Fruit fly (Drosophila melanogaster) whole organism, embryonic: ENCODE measurements around the gene cdi.

Source experiments
- C15 ChIP-seq: fragments of 200-800 bp; sonication (Bioruptor generic); IDR thresholded peaks from 3 replicates; pipeline ENCODE4 v1.3.6; 2022; ENCODE audit warnings: missing biosample characterization, missing genetic modification characterization
- CG10147 ChIP-seq: fragments of 200-800 bp; sonication (Bioruptor generic); optimal IDR thresholded peaks from 2 replicates; lab custom pipeline; 2019; ENCODE audit warnings: missing biosample characterization, mild to moderate bottlenecking, missing genetic modification characterization, moderate library complexity
- CG10462 ChIP-seq: fragments of 200-800 bp; sonication (Bioruptor generic); optimal IDR thresholded peaks from 2 replicates; lab custom pipeline; 2016; ENCODE audit warnings: missing biosample characterization, missing genetic modification characterization
- CG11093 ChIP-seq: fragments of 200-800 bp; sonication (Bioruptor generic); IDR thresholded peaks from 3 replicates; pipeline ENCODE4 v1.3.6; 2022; ENCODE audit warnings: missing biosample characterization, missing genetic modification characterization
- CG11696 ChIP-seq: fragments of 200-800 bp; sonication (Bioruptor generic); IDR thresholded peaks from 2 replicates; pipeline ENCODE4 v1.3.6; 2022; ENCODE audit warnings: missing biosample characterization, missing genetic modification characterization
- CG12391 ChIP-seq: fragments of 200-800 bp; sonication (Bioruptor generic); optimal IDR thresholded peaks from 3 replicates; lab custom pipeline; 2018; ENCODE audit warnings: missing biosample characterization, mild to moderate bottlenecking, missing genetic modification characterization, moderate library complexity
- CG12942 ChIP-seq: fragments of 200-800 bp; sonication (Bioruptor generic); optimal IDR thresholded peaks from 3 replicates; lab custom pipeline; 2016; ENCODE audit warnings: missing biosample characterization, missing genetic modification characterization
- CG14860 ChIP-seq: fragments of 200-800 bp; sonication (Bioruptor generic); IDR thresholded peaks from 3 replicates; pipeline ENCODE4 v1.3.6; 2022; ENCODE audit warnings: missing biosample characterization, missing genetic modification characterization; ENCODE audit not compliant: partially characterized antibody
- CG17328 ChIP-seq: fragments of 200-800 bp; sonication (Bioruptor generic); IDR thresholded peaks from 2 replicates; pipeline ENCODE4 v1.3.6; 2022; ENCODE audit warnings: missing biosample characterization, missing genetic modification characterization
- CG18619 ChIP-seq: fragments of 200-800 bp; sonication (Bioruptor generic); optimal IDR thresholded peaks from 3 replicates; lab custom pipeline; 2017; ENCODE audit warnings: missing biosample characterization, mild to moderate bottlenecking, missing genetic modification characterization
- CG18764 ChIP-seq: fragments of 200-800 bp; sonication (Bioruptor generic); optimal IDR thresholded peaks from 3 replicates; lab custom pipeline; 2016; ENCODE audit warnings: missing biosample characterization, missing genetic modification characterization
- CG2116 ChIP-seq: fragments of 200-800 bp; sonication (Bioruptor generic); optimal IDR thresholded peaks from 3 replicates; lab custom pipeline; 2018; ENCODE audit warnings: missing biosample characterization, mild to moderate bottlenecking, missing genetic modification characterization
- CG30403 ChIP-seq: fragments of 200-800 bp; sonication (Bioruptor generic); optimal IDR thresholded peaks from 3 replicates; lab custom pipeline; 2016; ENCODE audit warnings: missing biosample characterization, missing genetic modification characterization
- CG33213 ChIP-seq: fragments of 200-800 bp; sonication (Bioruptor generic); optimal IDR thresholded peaks from 3 replicates; lab custom pipeline; 2016; ENCODE audit warnings: missing biosample characterization, missing genetic modification characterization
- CG6254 ChIP-seq: fragments of 200-800 bp; sonication (Bioruptor generic); optimal IDR thresholded peaks from 3 replicates; lab custom pipeline; 2017; ENCODE audit warnings: mild to moderate bottlenecking, missing biosample characterization, missing genetic modification reagents, missing genetic modification characterization
- CG6791 ChIP-seq: fragments of 200-800 bp; sonication (Bioruptor generic); IDR thresholded peaks from 3 replicates; pipeline ENCODE4 v1.3.6; 2022; ENCODE audit warnings: missing biosample characterization, missing genetic modification characterization; ENCODE audit not compliant: partially characterized antibody
- CG7928 ChIP-seq: fragments of 200-800 bp; sonication (Bioruptor generic); optimal IDR thresholded peaks from 2 replicates; lab custom pipeline; 2017; ENCODE audit warnings: missing biosample characterization, mild to moderate bottlenecking, missing genetic modification characterization
- CkIIα-i1 ChIP-seq: fragments of 200-800 bp; sonication (Bioruptor generic); IDR thresholded peaks from 2 replicates; pipeline ENCODE4 v1.3.6; 2022; ENCODE audit warnings: missing biosample characterization, missing genetic modification characterization
- Dip2 ChIP-seq: fragments of 200-800 bp; sonication (Bioruptor generic); IDR thresholded peaks from 2 replicates; pipeline ENCODE4 v1.3.6; 2022; ENCODE audit warnings: missing biosample characterization, missing genetic modification characterization
- Elba2 ChIP-seq: fragments of 200-800 bp; sonication (Bioruptor generic); optimal IDR thresholded peaks from 3 replicates; lab custom pipeline; 2016; ENCODE audit warnings: missing biosample characterization, missing genetic modification characterization
- Ets65A ChIP-seq: fragments of 200-800 bp; sonication (Bioruptor generic); peaks from one replicate; lab custom pipeline; 2016; ENCODE audit warnings: missing biosample characterization, missing genetic modification characterization
- Ets97D ChIP-seq: fragments of 200-800 bp; sonication (Bioruptor generic); optimal IDR thresholded peaks from 3 replicates; lab custom pipeline; 2016; ENCODE audit warnings: missing biosample characterization, missing genetic modification characterization
- Hey ChIP-seq: fragments of 200-800 bp; sonication (Bioruptor generic); optimal IDR thresholded peaks from 3 replicates; lab custom pipeline; 2018; ENCODE audit warnings: missing biosample characterization, mild to moderate bottlenecking, missing genetic modification characterization
- Hr51 ChIP-seq, 2 experiments: fragments of 200-800 bp; sonication (Bioruptor generic); optimal IDR thresholded peaks; 2 replicates in 1 of 2; 3 replicates in 1 of 2; lab custom pipeline; 2016 to 2018; ENCODE audit warnings: missing biosample characterization in 2 of 2, missing genetic modification characterization in 2 of 2, mild to moderate bottlenecking in 1 of 2, moderate library complexity in 1 of 2
- PHDP ChIP-seq: fragments of 200-800 bp; sonication (Bioruptor generic); optimal IDR thresholded peaks from 3 replicates; lab custom pipeline; 2018; ENCODE audit warnings: missing biosample characterization, mild to moderate bottlenecking, missing genetic modification characterization, moderate library complexity
- Pdp1 ChIP-seq, 2 experiments: fragments of 200-800 bp; sonication (Bioruptor generic); optimal IDR thresholded peaks; 3 replicates each; lab custom pipeline; 2016; ENCODE audit warnings: missing biosample characterization in 2 of 2, missing genetic modification characterization in 2 of 2, mild to moderate bottlenecking in 1 of 2, moderate library complexity in 1 of 2
- Sry-δ ChIP-seq: fragments of 200-800 bp; sonication (Bioruptor generic); optimal IDR thresholded peaks from 2 replicates; lab custom pipeline; 2016; ENCODE audit warnings: missing biosample characterization, missing genetic modification characterization
- Usf ChIP-seq: fragments of 200-800 bp; sonication (Bioruptor generic); optimal IDR thresholded peaks from 2 replicates; lab custom pipeline; 2017; ENCODE audit warnings: missing genotype, missing biosample characterization, missing genetic modification characterization
- ase ChIP-seq: fragments of 200-800 bp; sonication (Bioruptor generic); IDR thresholded peaks from 3 replicates; pipeline ENCODE4 v1.3.6; 2022; ENCODE audit warnings: missing biosample characterization, missing genetic modification characterization
- bigmax ChIP-seq: fragments of 200-800 bp; sonication (Bioruptor generic); optimal IDR thresholded peaks from 2 replicates; lab custom pipeline; 2018; ENCODE audit warnings: missing biosample characterization, mild to moderate bottlenecking, missing genetic modification characterization
- cad ChIP-seq: fragments of >200 bp; optimal IDR thresholded peaks from 2 replicates; lab custom pipeline; 2017; ENCODE audit warnings: missing biosample characterization, missing genetic modification characterization
- chinmo ChIP-seq: fragments of 200-800 bp; sonication (Bioruptor generic); IDR thresholded peaks from 4 replicates; pipeline ENCODE4 v1.3.6; 2022; ENCODE audit warnings: missing biosample characterization, missing genetic modification characterization; ENCODE audit not compliant: partially characterized antibody
- ci ChIP-seq: fragments of 200-800 bp; sonication (Bioruptor generic); IDR thresholded peaks from 3 replicates; pipeline ENCODE4 v1.3.6; 2022; ENCODE audit warnings: missing biosample characterization, missing genetic modification characterization
- dan ChIP-seq: fragments of 200-800 bp; sonication (Bioruptor generic); IDR thresholded peaks from 2 replicates; pipeline ENCODE4 v1.3.6; 2022; ENCODE audit warnings: missing biosample characterization, missing genetic modification characterization
- dmrt99B ChIP-seq: fragments of 200-800 bp; sonication (Bioruptor generic); optimal IDR thresholded peaks from 2 replicates; lab custom pipeline; 2018; ENCODE audit warnings: missing biosample characterization, mild to moderate bottlenecking, missing genetic modification characterization, moderate library complexity
- h ChIP-seq: fragments of >200 bp; optimal IDR thresholded peaks from 2 replicates; lab custom pipeline; 2017
- her ChIP-seq: fragments of 200-800 bp; sonication (Bioruptor generic); optimal IDR thresholded peaks from 2 replicates; lab custom pipeline; 2016; ENCODE audit warnings: missing biosample characterization, missing genetic modification characterization
- kah ChIP-seq: fragments of 200-800 bp; sonication (Bioruptor generic); optimal IDR thresholded peaks from 2 replicates; lab custom pipeline; 2018; ENCODE audit warnings: missing biosample characterization, mild to moderate bottlenecking, missing genetic modification characterization
- lab ChIP-seq: fragments of 200-800 bp; sonication (Bioruptor generic); optimal IDR thresholded peaks from 3 replicates; lab custom pipeline; 2017; ENCODE audit warnings: missing biosample characterization, missing genetic modification characterization, mild to moderate bottlenecking, moderate library complexity, missing genetic modification reagents
- lmd ChIP-seq: fragments of 200-800 bp; sonication (Bioruptor generic); IDR thresholded peaks from 2 replicates; pipeline ENCODE4 v1.3.6; 2022; ENCODE audit warnings: missing biosample characterization, missing genetic modification characterization
- nom ChIP-seq: fragments of 200-800 bp; sonication (Bioruptor generic); optimal IDR thresholded peaks from 2 replicates; lab custom pipeline; 2017; ENCODE audit warnings: missing biosample characterization, missing genetic modification characterization, mild to moderate bottlenecking, moderate library complexity, missing genetic modification reagents
- pan ChIP-seq, 4 experiments: fragments of >200 bp in 3 of 4; fragments of 200-800 bp in 1 of 4; sonication (Bioruptor generic) in 1 of 4; optimal IDR thresholded peaks in 3 of 4; IDR thresholded peaks in 1 of 4; 2 replicates each; pipeline versions ENCODE4 v1.3.6 to Lab custom; 2017 to 2022; ENCODE audit warnings: missing biosample characterization in 2 of 4, missing genetic modification characterization in 2 of 4, mixed read lengths in 1 of 4
- phol ChIP-seq: fragments of 200-800 bp; sonication (Bioruptor generic); optimal IDR thresholded peaks from 3 replicates; lab custom pipeline; 2018; ENCODE audit warnings: missing biosample characterization, mild to moderate bottlenecking, missing genetic modification characterization, moderate library complexity
- pzg ChIP-seq: fragments of 200-800 bp; sonication (Bioruptor generic); optimal IDR thresholded peaks from 3 replicates; lab custom pipeline; 2018; ENCODE audit warnings: missing biosample characterization, mild to moderate bottlenecking, missing genetic modification characterization, moderate library complexity
- run ChIP-seq: fragments of 200-800 bp; sonication (Bioruptor generic); optimal IDR thresholded peaks from 3 replicates; lab custom pipeline; 2018; ENCODE audit warnings: missing biosample characterization, mild to moderate bottlenecking, missing genetic modification characterization
- sima ChIP-seq: fragments of 200-800 bp; sonication (Bioruptor generic); optimal IDR thresholded peaks from 2 replicates; lab custom pipeline; 2016; ENCODE audit warnings: missing biosample characterization, missing genetic modification characterization
- stwl ChIP-seq: fragments of 200-800 bp; sonication (Bioruptor generic); optimal IDR thresholded peaks from 3 replicates; lab custom pipeline; 2018; ENCODE audit warnings: missing biosample characterization, mild to moderate bottlenecking, missing genetic modification characterization, moderate library complexity
- tap ChIP-seq: fragments of 200-800 bp; optimal IDR thresholded peaks from 3 replicates; lab custom pipeline; 2019; ENCODE audit warnings: missing biosample characterization, mild to moderate bottlenecking, missing genetic modification characterization, moderate library complexity
- wor ChIP-seq: fragments of 200-800 bp; sonication (Bioruptor generic); IDR thresholded peaks from 2 replicates; pipeline ENCODE4 v1.3.6; 2022; ENCODE audit warnings: missing biosample characterization, missing genetic modification characterization

Gene cdi

dm6 chr3R:18995556-18996272, 98.4 kb downstream of the cdi start (continued):
- peak; percentile 82 for TF ChIP-seq tap (tag; lab: Kevin White, UChicago)
- TF ChIP-seq Ets97D = peak; percentile 6
- peak; percentile 77 for TF ChIP-seq CG10462
- peak; percentile 41 for TF ChIP-seq CG2116 (GFP tag; lab: Kevin White, UChicago)
- peak; percentile 75 for TF ChIP-seq nom (GFP tag; lab: Kevin White, UChicago)
- peak; percentile 21 for TF ChIP-seq Sry-δ (GFP tag; lab: Kevin White, UChicago)
- TF ChIP-seq cad (GFP tag; lab: Kevin White, UChicago) = no peak
- TF ChIP-seq Hr51 (GFP tag; optimal IDR thresholded peaks at IDR 0.05; lab: Kevin White, UChicago) = peak; percentile 12 to 88
- no peak for TF ChIP-seq Elba2 (GFP tag; lab: Kevin White, UChicago)
- peak; percentile 49; the same call in 1 of the 2 replicates for TF ChIP-seq dan
- TF ChIP-seq her = peak; percentile 2
- no peak for TF ChIP-seq bigmax (GFP tag; lab: Kevin White, UChicago)
- no peak for TF ChIP-seq chinmo (GFP tag; lab: Robert Waterston, UW)
- TF ChIP-seq phol (tag; lab: Kevin White, UChicago) = peak; percentile 91
- no peak for TF ChIP-seq CG7928
- TF ChIP-seq sima (GFP tag; lab: Kevin White, UChicago) = no peak
- no peak for TF ChIP-seq CG33213 (GFP tag; lab: Kevin White, UChicago)
- TF ChIP-seq Ets65A (GFP tag; lab: Kevin White, UChicago) = peak; percentile 95
- peak; percentile 79 for TF ChIP-seq wor
- TF ChIP-seq lab (GFP tag; lab: Kevin White, UChicago) = peak; percentile 75
- peak; percentile 64 for TF ChIP-seq run (tag; lab: Kevin White, UChicago)
- TF ChIP-seq lmd = peak; percentile 79
- TF ChIP-seq kah = peak; percentile 69
- peak; percentile 76 for TF ChIP-seq CG30403
- TF ChIP-seq C15 = no peak
- TF ChIP-seq CG18764 (GFP tag; lab: Kevin White, UChicago) = peak; percentile 74
- TF ChIP-seq Dip2 = no peak
- peak; percentile 47 for TF ChIP-seq CG10147 (GFP tag; lab: Kevin White, UChicago)
- peak; percentile 44 to 52 for TF ChIP-seq Pdp1 (GFP tag; optimal IDR thresholded peaks at IDR 0.05; lab: Kevin White, UChicago)
- TF ChIP-seq Hey (tag; lab: Kevin White, UChicago) = no peak
- TF ChIP-seq CkIIα-i1 (GFP tag; lab: Robert Waterston, UW) = no peak
- peak; percentile 63 for TF ChIP-seq CG12942 (GFP tag; lab: Kevin White, UChicago)
- TF ChIP-seq Usf (GFP tag; lab: Kevin White, UChicago) = peak; percentile 4
- TF ChIP-seq PHDP = peak; percentile 84
- TF ChIP-seq pan (optimal IDR thresholded peaks at IDR 0.05; lab: Kevin White, UChicago) = no peak
- TF ChIP-seq pan (GFP tag; optimal IDR thresholded peaks at IDR 0.05 in 1 of 2, IDR thresholded peaks at IDR 0.05 in 1 of 2) = peak in 1 of 2 experiments; percentile 82
- no peak for TF ChIP-seq CG14860 (GFP tag; lab: Robert Waterston, UW)
- TF ChIP-seq CG12391 (tag; lab: Kevin White, UChicago) = peak; percentile 86
- peak; percentile 91 for TF ChIP-seq dmrt99B (tag; lab: Kevin White, UChicago)
- TF ChIP-seq CG17328 (GFP tag; lab: Robert Waterston, UW) = peak; percentile 87
- TF ChIP-seq CG11093 (GFP tag; lab: Robert Waterston, UW) = peak; percentile 65; the same call in 2 of the 3 replicates
- TF ChIP-seq h = no peak
- peak; percentile 84 for TF ChIP-seq CG6254 (GFP tag; lab: Kevin White, UChicago)
- no peak for TF ChIP-seq pzg (GFP tag; lab: Kevin White, UChicago)
- peak; percentile 54; the same call in 1 of the 2 replicates for TF ChIP-seq CG11696 (GFP tag; lab: Robert Waterston, UW)
- TF ChIP-seq ase = peak; percentile 88
- TF ChIP-seq CG6791 (GFP tag; lab: Robert Waterston, UW) = no peak
- peak; percentile 90 for TF ChIP-seq ci (GFP tag; lab: Robert Waterston, UW)
- TF ChIP-seq CG18619 = peak; percentile 58
- TF ChIP-seq stwl (tag; lab: Kevin White, UChicago) = peak; percentile 22
